Fruit fly (Drosophila melanogaster) whole organism, embryonic: ENCODE data around the gene CG33282.

Source experiments
- ATbp ChIP-seq: fragments of 200-800 bp; sonication (Bioruptor generic); optimal IDR thresholded peaks from 2 replicates; lab custom pipeline; 2017; ENCODE audit warnings: missing biosample characterization, mild to moderate bottlenecking, missing genetic modification characterization, missing genetic modification reagents
- CG10366 ChIP-seq: fragments of 200-800 bp; sonication (Bioruptor generic); IDR thresholded peaks from 2 replicates; pipeline ENCODE4 v1.3.6; 2022; ENCODE audit warnings: missing biosample characterization, missing genetic modification characterization
- CG10431 ChIP-seq: fragments of 200-800 bp; sonication (Bioruptor generic); optimal IDR thresholded peaks from 3 replicates; lab custom pipeline; 2018; ENCODE audit warnings: missing biosample characterization, mild to moderate bottlenecking, missing genetic modification characterization
- CG10543 ChIP-seq: fragments of 200-800 bp; sonication (Bioruptor generic); optimal IDR thresholded peaks from 3 replicates; lab custom pipeline; 2017; ENCODE audit warnings: missing biosample characterization, mild to moderate bottlenecking, missing genetic modification characterization, moderate library complexity
- CG12659 ChIP-seq: fragments of 200-800 bp; sonication (Bioruptor generic); optimal IDR thresholded peaks from 3 replicates; lab custom pipeline; 2017; ENCODE audit warnings: mild to moderate bottlenecking, missing biosample characterization, missing genetic modification reagents, missing genetic modification characterization
- CG15479 ChIP-seq: fragments of 200-800 bp; sonication (Bioruptor generic); optimal IDR thresholded peaks from 3 replicates; lab custom pipeline; 2019; ENCODE audit warnings: missing biosample characterization, mild to moderate bottlenecking, missing genetic modification characterization, moderate library complexity
- CG15601 ChIP-seq: fragments of 200-800 bp; sonication (Bioruptor generic); optimal IDR thresholded peaks from 3 replicates; lab custom pipeline; 2019; ENCODE audit warnings: missing biosample characterization, mild to moderate bottlenecking, missing genetic modification characterization, moderate library complexity
- CG1647 ChIP-seq: fragments of 200-800 bp; sonication (Bioruptor generic); optimal IDR thresholded peaks from 3 replicates; lab custom pipeline; 2016; ENCODE audit warnings: missing biosample characterization, missing genetic modification characterization
- CG17328 ChIP-seq: fragments of 200-800 bp; sonication (Bioruptor generic); IDR thresholded peaks from 2 replicates; pipeline ENCODE4 v1.3.6; 2022; ENCODE audit warnings: missing biosample characterization, missing genetic modification characterization
- CG31224 ChIP-seq: fragments of 200-800 bp; sonication (Bioruptor generic); IDR thresholded peaks from 2 replicates; pipeline ENCODE4 v1.3.6; 2022; ENCODE audit warnings: missing biosample characterization, missing genetic modification characterization
- CG3281 ChIP-seq: fragments of 200-800 bp; sonication (Bioruptor generic); optimal IDR thresholded peaks from 3 replicates; lab custom pipeline; 2017; ENCODE audit warnings: missing biosample characterization, mild to moderate bottlenecking, missing genetic modification characterization
- CG6854 ChIP-seq: fragments of 200-800 bp; sonication (Bioruptor generic); optimal IDR thresholded peaks from 3 replicates; lab custom pipeline; 2017; ENCODE audit warnings: missing biosample characterization, mild to moderate bottlenecking, missing genetic modification characterization
- CG7556 ChIP-seq: fragments of 200-800 bp; sonication (Bioruptor generic); optimal IDR thresholded peaks from 2 replicates; lab custom pipeline; 2017; ENCODE audit warnings: missing biosample characterization, mild to moderate bottlenecking, missing genetic modification characterization
- CG7786 ChIP-seq: fragments of 200-800 bp; sonication (Bioruptor generic); optimal IDR thresholded peaks from 2 replicates; lab custom pipeline; 2016; ENCODE audit warnings: missing biosample characterization, missing genetic modification characterization
- CG8359 ChIP-seq: fragments of 200-800 bp; sonication (Bioruptor generic); optimal IDR thresholded peaks from 2 replicates; lab custom pipeline; 2017; ENCODE audit warnings: missing biosample characterization, mild to moderate bottlenecking, missing genetic modification characterization, borderline replicate concordance
- CG8924 ChIP-seq: fragments of 200-800 bp; optimal IDR thresholded peaks from 3 replicates; lab custom pipeline; 2019; ENCODE audit warnings: missing biosample characterization, mild to moderate bottlenecking, missing genetic modification characterization, moderate library complexity
- CG9727 ChIP-seq: fragments of 200-800 bp; sonication (Bioruptor generic); optimal IDR thresholded peaks from 3 replicates; lab custom pipeline; 2017; ENCODE audit warnings: missing biosample characterization, mild to moderate bottlenecking, missing genetic modification characterization
- D19A ChIP-seq: fragments of 200-800 bp; optimal IDR thresholded peaks from 3 replicates; lab custom pipeline; 2019; ENCODE audit warnings: missing biosample characterization, mild to moderate bottlenecking, missing genetic modification characterization, moderate library complexity
- Dbx ChIP-seq: fragments of 200-800 bp; sonication (Bioruptor generic); IDR thresholded peaks from 3 replicates; pipeline ENCODE4 v1.3.6; 2022; ENCODE audit warnings: missing biosample characterization, missing genetic modification characterization
- Dll ChIP-seq: fragments of 200-800 bp; sonication (Bioruptor generic); IDR thresholded peaks from 4 replicates; pipeline ENCODE4 v1.3.6; 2022; ENCODE audit warnings: missing biosample characterization, missing genetic modification characterization; ENCODE audit not compliant: partially characterized antibody
- Dp ChIP-seq: fragments of 200-800 bp; sonication (Bioruptor generic); optimal IDR thresholded peaks from 2 replicates; lab custom pipeline; 2018; ENCODE audit warnings: missing biosample characterization, mild to moderate bottlenecking, missing genetic modification characterization, moderate library complexity
- Ets65A ChIP-seq: fragments of 200-800 bp; sonication (Bioruptor generic); peaks from one replicate; lab custom pipeline; 2016; ENCODE audit warnings: missing biosample characterization, missing genetic modification characterization
- HmgZ ChIP-seq: fragments of 200-800 bp; sonication (Bioruptor generic); optimal IDR thresholded peaks from 2 replicates; lab custom pipeline; 2018; ENCODE audit warnings: missing biosample characterization, mild to moderate bottlenecking, missing genetic modification characterization
- Hmx ChIP-seq: fragments of 200-800 bp; sonication (Bioruptor generic); optimal IDR thresholded peaks from 2 replicates; lab custom pipeline; 2016; ENCODE audit warnings: missing biosample characterization, missing genetic modification characterization
- Hr3 ChIP-seq: fragments of 200-800 bp; sonication (Bioruptor generic); optimal IDR thresholded peaks from 3 replicates; lab custom pipeline; 2016; ENCODE audit warnings: missing biosample characterization, missing genetic modification characterization
- Hr51 ChIP-seq, 2 experiments: fragments of 200-800 bp; sonication (Bioruptor generic); optimal IDR thresholded peaks; 2 replicates in 1 of 2; 3 replicates in 1 of 2; lab custom pipeline; 2016 to 2018; ENCODE audit warnings: missing biosample characterization in 2 of 2, missing genetic modification characterization in 2 of 2, mild to moderate bottlenecking in 1 of 2, moderate library complexity in 1 of 2
- Hr78 ChIP-seq, 2 experiments: fragments of 200-800 bp in 1 of 2; fragments of >200 bp in 1 of 2; sonication (Bioruptor generic) in 1 of 2; optimal IDR thresholded peaks; 2 replicates each; lab custom pipeline; 2017 to 2019; ENCODE audit warnings: missing biosample characterization in 2 of 2, missing genetic modification characterization in 2 of 2, mild to moderate bottlenecking in 1 of 2, moderate library complexity in 1 of 2
- Hsf ChIP-seq: fragments of 200-800 bp; sonication (Bioruptor generic); optimal IDR thresholded peaks from 3 replicates; lab custom pipeline; 2016; ENCODE audit warnings: missing biosample characterization, missing genetic modification characterization
- Mes4 ChIP-seq: fragments of 200-800 bp; sonication (Bioruptor generic); optimal IDR thresholded peaks from 2 replicates; lab custom pipeline; 2016; ENCODE audit warnings: missing biosample characterization, missing genetic modification characterization
- Optix ChIP-seq: fragments of 200-800 bp; sonication (Bioruptor generic); IDR thresholded peaks from 3 replicates; pipeline ENCODE4 v1.3.6; 2022; ENCODE audit warnings: missing biosample characterization, missing genetic modification characterization
- Pdp1 ChIP-seq, 2 experiments: fragments of 200-800 bp; sonication (Bioruptor generic); optimal IDR thresholded peaks; 3 replicates each; lab custom pipeline; 2016; ENCODE audit warnings: missing biosample characterization in 2 of 2, missing genetic modification characterization in 2 of 2, mild to moderate bottlenecking in 1 of 2, moderate library complexity in 1 of 2
- Ptx1 ChIP-seq: fragments of 200-800 bp; sonication (Bioruptor generic); IDR thresholded peaks from 2 replicates; pipeline ENCODE4 v1.3.6; 2022; ENCODE audit warnings: missing biosample characterization, missing genetic modification characterization
- Ravus ChIP-seq: fragments of 200-800 bp; sonication (Bioruptor generic); IDR thresholded peaks from 2 replicates; pipeline ENCODE4 v1.3.6; 2022; ENCODE audit warnings: missing biosample characterization, missing genetic modification characterization
- Usf ChIP-seq: fragments of 200-800 bp; sonication (Bioruptor generic); optimal IDR thresholded peaks from 2 replicates; lab custom pipeline; 2017; ENCODE audit warnings: missing genotype, missing biosample characterization, missing genetic modification characterization
- al ChIP-seq: fragments of 200-800 bp; sonication (Bioruptor generic); IDR thresholded peaks from 2 replicates; pipeline ENCODE4 v1.3.6; 2022; ENCODE audit warnings: missing biosample characterization, missing genetic modification characterization
- aop ChIP-seq: fragments of 200-800 bp; sonication (Bioruptor generic); IDR thresholded peaks from 2 replicates; pipeline ENCODE4 v1.3.6; 2022; ENCODE audit warnings: missing biosample characterization, missing genetic modification characterization
- ato ChIP-seq: fragments of 200-800 bp; sonication (Bioruptor generic); IDR thresholded peaks from 2 replicates; pipeline ENCODE4 v1.3.6; 2022; ENCODE audit warnings: missing biosample characterization, missing genetic modification characterization; ENCODE audit not compliant: partially characterized antibody
- bab2 ChIP-seq: fragments of 200-800 bp; sonication (Bioruptor generic); optimal IDR thresholded peaks from 2 replicates; lab custom pipeline; 2016; ENCODE audit warnings: missing biosample characterization, missing genetic modification characterization
- crol ChIP-seq: fragments of 200-800 bp; sonication (Bioruptor generic); IDR thresholded peaks from 2 replicates; pipeline ENCODE4 v1.3.6; 2022; ENCODE audit warnings: missing biosample characterization, missing genetic modification characterization
- dmrt11E ChIP-seq: fragments of 200-800 bp; sonication (Bioruptor generic); optimal IDR thresholded peaks from 3 replicates; lab custom pipeline; 2018; ENCODE audit warnings: missing biosample characterization, mild to moderate bottlenecking, missing genetic modification characterization, moderate library complexity
- exex ChIP-seq: fragments of 200-800 bp; sonication (Bioruptor generic); optimal IDR thresholded peaks from 4 replicates; lab custom pipeline; 2018; ENCODE audit warnings: missing biosample characterization, mild to moderate bottlenecking, missing genetic modification characterization, moderate library complexity
- eyg ChIP-seq: fragments of 200-800 bp; sonication (Bioruptor generic); optimal IDR thresholded peaks from 3 replicates; lab custom pipeline; 2016; ENCODE audit warnings: missing biosample characterization, missing genetic modification characterization
- gcm ChIP-seq: fragments of 200-800 bp; sonication (Bioruptor generic); optimal IDR thresholded peaks from 2 replicates; lab custom pipeline; 2019; ENCODE audit warnings: missing biosample characterization, mild to moderate bottlenecking, missing genetic modification characterization, moderate library complexity
- jigr1 ChIP-seq: fragments of 200-800 bp; sonication (Bioruptor generic); IDR thresholded peaks from 3 replicates; pipeline ENCODE4 v1.3.6; 2022; ENCODE audit warnings: missing biosample characterization, missing genetic modification characterization
- mirr ChIP-seq: fragments of 200-800 bp; sonication (Bioruptor generic); optimal IDR thresholded peaks from 3 replicates; lab custom pipeline; 2018; ENCODE audit warnings: missing biosample characterization, mild to moderate bottlenecking, missing genetic modification characterization
- pnt ChIP-seq: fragments of 200-800 bp; sonication (Bioruptor generic); optimal IDR thresholded peaks from 3 replicates; lab custom pipeline; 2016; ENCODE audit warnings: missing biosample characterization, missing genetic modification characterization
- row ChIP-seq: fragments of 200-800 bp; sonication (Bioruptor generic); IDR thresholded peaks from 3 replicates; pipeline ENCODE4 v1.3.6; 2022; ENCODE audit warnings: missing biosample characterization, missing genetic modification characterization
- shn ChIP-seq: fragments of 200-800 bp; sonication (Bioruptor generic); optimal IDR thresholded peaks from 3 replicates; lab custom pipeline; 2016; ENCODE audit warnings: missing biosample characterization, missing genetic modification characterization
- slou ChIP-seq: fragments of 200-800 bp; sonication (Bioruptor generic); optimal IDR thresholded peaks from 3 replicates; lab custom pipeline; 2016; ENCODE audit warnings: missing biosample characterization, missing genetic modification characterization
- trem ChIP-seq: fragments of 200-800 bp; optimal IDR thresholded peaks from 3 replicates; lab custom pipeline; 2019; ENCODE audit warnings: missing biosample characterization, mild to moderate bottlenecking, missing genetic modification characterization, moderate library complexity

The CG33282 gene

DNA sequence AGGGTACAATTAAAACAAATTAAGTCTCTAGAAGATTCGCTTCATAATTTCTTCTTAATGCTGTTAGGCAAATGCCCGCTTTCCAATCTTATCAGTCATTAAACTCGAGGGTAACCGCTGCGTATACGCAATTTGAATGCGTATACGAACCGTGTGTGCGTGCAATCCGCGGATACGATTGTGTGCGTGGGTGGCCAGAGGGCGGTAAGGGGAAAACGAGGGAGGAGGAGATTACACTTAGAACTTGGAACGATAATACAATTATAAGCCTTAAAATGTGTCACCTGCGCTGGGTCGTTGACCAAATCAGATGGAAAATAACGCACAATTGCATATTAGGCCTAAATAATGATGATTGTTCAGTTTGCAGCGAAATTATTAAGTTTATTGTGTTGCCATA is 28.1 kb downstream of the CG33282 start (continued):
- peak; percentile 92 for TF ChIP-seq Ets65A (GFP tag; lab: Kevin White, UChicago)
- TF ChIP-seq CG10366 (GFP tag; lab: Robert Waterston, UW): no peak
- peak; percentile 74 for TF ChIP-seq crol
- no peak for TF ChIP-seq CG10543
- no peak for TF ChIP-seq HmgZ (tag; lab: Kevin White, UChicago)
- TF ChIP-seq Pdp1 (GFP tag; optimal IDR thresholded peaks at IDR 0.05; lab: Kevin White, UChicago): no peak
- TF ChIP-seq mirr (GFP tag; lab: Kevin White, UChicago): peak; percentile 11
- 0 out of 3 replicates have a peak, but pooled peaks have one; percentile 13 for TF ChIP-seq Dbx (GFP tag; lab: Robert Waterston, UW)

DNA sequence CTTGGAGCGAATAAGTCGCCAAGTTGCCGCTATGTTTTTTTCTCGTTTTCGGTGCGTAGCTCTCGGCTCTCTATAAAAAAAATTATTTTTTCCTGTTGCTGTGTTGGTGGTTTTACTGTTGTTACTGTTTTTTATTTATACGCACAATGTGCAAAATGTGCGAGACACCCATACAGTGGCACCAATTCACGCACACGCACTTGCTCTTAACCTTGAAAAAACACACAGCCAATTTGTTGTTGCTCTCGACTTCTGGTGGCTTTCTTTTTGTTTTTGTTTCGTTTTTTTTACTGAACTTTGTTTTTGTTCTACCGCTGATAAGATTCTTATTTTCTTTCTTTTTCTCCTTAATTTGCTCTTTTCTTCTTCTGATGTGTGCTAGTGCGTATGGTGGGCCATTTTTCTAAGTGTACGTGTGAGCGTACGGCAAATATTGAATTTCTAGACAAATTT is 28.5 kb downstream of the CG33282 start:
- TF ChIP-seq CG3281 (GFP tag; lab: Kevin White, UChicago): peak; percentile 10
- TF ChIP-seq Ravus (GFP tag; lab: Robert Waterston, UW): no peak
- no peak for TF ChIP-seq Hr3
- no peak for TF ChIP-seq Optix
- TF ChIP-seq ato (GFP tag; lab: Robert Waterston, UW): no peak
- TF ChIP-seq slou (GFP tag; lab: Kevin White, UChicago): no peak
- TF ChIP-seq CG15479 (GFP tag; lab: Kevin White, UChicago): no peak
- TF ChIP-seq exex (tag; lab: Kevin White, UChicago): peak; percentile 33
- TF ChIP-seq bab2: no peak
- TF ChIP-seq jigr1 (GFP tag; lab: Robert Waterston, UW): no peak
- TF ChIP-seq Dp (GFP tag; lab: Kevin White, UChicago): no peak
- no peak for TF ChIP-seq Hsf
- TF ChIP-seq CG6854 (GFP tag; lab: Kevin White, UChicago): no peak
- TF ChIP-seq Mes4: no peak
- no peak for TF ChIP-seq aop
- TF ChIP-seq trem (tag; lab: Kevin White, UChicago): no peak
- TF ChIP-seq al (GFP tag; lab: Robert Waterston, UW): no peak
- TF ChIP-seq CG9727 (GFP tag; lab: Kevin White, UChicago): no peak
- TF ChIP-seq CG8359 (GFP tag; lab: Kevin White, UChicago): no peak
- TF ChIP-seq row (GFP tag; lab: Robert Waterston, UW): peak; percentile 36; the same call in 1 of the 3 replicates
- 0 out of 2 replicates have a peak, but pooled peaks have one; percentile 9 for TF ChIP-seq CG31224
- no peak for TF ChIP-seq eyg (GFP tag; lab: Kevin White, UChicago)
- TF ChIP-seq Ptx1 (GFP tag; lab: Robert Waterston, UW): no peak; the same call in 1 of the 2 replicates
- no peak for TF ChIP-seq Hr51 (GFP tag; optimal IDR thresholded peaks at IDR 0.05; lab: Kevin White, UChicago)
- TF ChIP-seq dmrt11E (tag; lab: Kevin White, UChicago): no peak
- peak; percentile 40 for TF ChIP-seq CG7786
- no peak for TF ChIP-seq CG12659
- TF ChIP-seq Hmx: no peak
- peak; percentile 2 for TF ChIP-seq CG1647 (GFP tag; lab: Kevin White, UChicago)
- TF ChIP-seq CG7556 (GFP tag; lab: Kevin White, UChicago): no peak
- TF ChIP-seq CG17328 (GFP tag; lab: Robert Waterston, UW): no peak
- no peak for TF ChIP-seq CG8924 (tag; lab: Kevin White, UChicago)
- no peak for TF ChIP-seq pnt (GFP tag; lab: Kevin White, UChicago)
- peak; percentile 15 for TF ChIP-seq shn (GFP tag; lab: Kevin White, UChicago)
- no peak for TF ChIP-seq gcm (GFP tag; lab: Kevin White, UChicago)
- no peak for TF ChIP-seq D19A (tag; lab: Kevin White, UChicago)
- TF ChIP-seq Dll (GFP tag; lab: Robert Waterston, UW): no peak
- no peak for TF ChIP-seq Usf (GFP tag; lab: Kevin White, UChicago)
- no peak for TF ChIP-seq CG10431
- no peak for TF ChIP-seq Hr78 (GFP tag; optimal IDR thresholded peaks at IDR 0.05; lab: Kevin White, UChicago)
- TF ChIP-seq ATbp (GFP tag; lab: Kevin White, UChicago): no peak
- TF ChIP-seq CG15601 (tag; lab: Kevin White, UChicago): no peak
